Worm (Caenorhabditis elegans) whole organism, L1 larva: ENCODE results near the gene nhr-233.

Source experiments
- C04F5.9 ChIP-seq: sonication (generic microtip); optimal IDR thresholded peaks from 2 replicates; lab custom pipeline; 2016; ENCODE audit warnings: missing genetic modification characterization, missing compliant biosample characterization
- C34B4.2 ChIP-seq: sonication (generic microtip); optimal IDR thresholded peaks from 2 replicates; lab custom pipeline; 2017; ENCODE audit warnings: mild to moderate bottlenecking, missing genetic modification characterization, missing compliant biosample characterization
- Y116A8C.19 ChIP-seq: sonication (generic microtip); optimal IDR thresholded peaks from 2 replicates; lab custom pipeline; 2016; ENCODE audit warnings: missing compliant biosample characterization, missing genetic modification characterization, borderline replicate concordance
- aly-2 ChIP-seq: fragments of 150-350 bp; optimal IDR thresholded peaks from 2 replicates; lab custom pipeline; 2014; ENCODE audit warnings: missing biosample characterization, missing genetic modification characterization
- ama-1 ChIP-seq: fragments of 150-350 bp; optimal IDR thresholded peaks from 2 replicates; lab custom pipeline; 2014
- ceh-8 ChIP-seq: fragments of 200-800 bp; sonication (Bioruptor generic); optimal IDR thresholded peaks from 2 replicates; lab custom pipeline; 2018; ENCODE audit warnings: mild to moderate bottlenecking, missing genetic modification characterization, moderate library complexity, missing compliant biosample characterization
- ceh-82 ChIP-seq, 3 experiments: fragments of 150-350 bp in 1 of 3; sonication (generic microtip) in 2 of 3; optimal IDR thresholded peaks; 2 replicates each; lab custom pipeline; 2014 to 2017; ENCODE audit warnings: missing biosample characterization in 3 of 3, missing genetic modification characterization in 3 of 3
- ceh-90 ChIP-seq: sonication (generic microtip); optimal IDR thresholded peaks from 2 replicates; lab custom pipeline; 2016; ENCODE audit warnings: missing genetic modification characterization, missing compliant biosample characterization
- ces-1 ChIP-seq: fragments of 150-350 bp; optimal IDR thresholded peaks from 2 replicates; lab custom pipeline; 2014; ENCODE audit warnings: missing biosample characterization, missing genetic modification reagents, missing genetic modification characterization
- dpl-1 ChIP-seq, 3 experiments: fragments of 150-350 bp in 2 of 3; sonication (generic microtip) in 1 of 3; optimal IDR thresholded peaks; 2 replicates each; lab custom pipeline; 2014 to 2017; ENCODE audit warnings: missing biosample characterization in 3 of 3, missing genetic modification characterization in 3 of 3, missing genetic modification reagents in 3 of 3
- dsc-1 ChIP-seq: sonication (generic microtip); optimal IDR thresholded peaks from 2 replicates; lab custom pipeline; 2016; ENCODE audit warnings: mild to moderate bottlenecking, missing genetic modification characterization, missing compliant biosample characterization
- efl-1 ChIP-seq, 4 experiments: fragments of 150-350 bp; optimal IDR thresholded peaks in 3 of 4; peaks in 1 of 4; 1 replicate in 1 of 4; 2 replicates in 3 of 4; lab custom pipeline; 2014; ENCODE audit warnings: missing biosample characterization in 2 of 4, missing genetic modification characterization in 2 of 4, missing genetic modification reagents in 2 of 4
- elt-2 ChIP-seq: sonication (generic microtip); optimal IDR thresholded peaks from 2 replicates; lab custom pipeline; 2016; ENCODE audit warnings: missing genetic modification characterization, mild to moderate bottlenecking, inconsistent platforms, missing compliant biosample characterization, missing genetic modification reagents
- elt-3 ChIP-seq, 6 experiments: fragments of 150-350 bp in 1 of 6; sonication (generic microtip); optimal IDR thresholded peaks; 2 replicates each; lab custom pipeline; 2017 to 2018; ENCODE audit warnings: missing biosample characterization in 6 of 6, missing genetic modification characterization in 6 of 6, inconsistent platforms in 1 of 6
- ets-5 ChIP-seq: fragments of 200-800 bp; sonication (Bioruptor generic); IDR thresholded peaks from 2 replicates; pipeline ENCODE4 v1.3.6; 2022; ENCODE audit warnings: missing genetic modification characterization, missing compliant biosample characterization
- fkh-10 ChIP-seq: sonication (generic microtip); optimal IDR thresholded peaks from 2 replicates; lab custom pipeline; 2017; ENCODE audit warnings: missing biosample characterization, missing genetic modification reagents, missing genetic modification characterization
- grh-1 ChIP-seq: fragments of 200-800 bp; sonication (Bioruptor generic); IDR thresholded peaks from 2 replicates; pipeline ENCODE4 v1.3.6; 2022; ENCODE audit warnings: missing genetic modification reagents, missing genetic modification characterization, missing compliant biosample characterization
- hlh-4 ChIP-seq: sonication (generic microtip); optimal IDR thresholded peaks from 2 replicates; lab custom pipeline; 2016; ENCODE audit warnings: mild to moderate bottlenecking, missing genetic modification characterization, missing compliant biosample characterization
- irx-1 ChIP-seq: sonication (generic microtip); optimal IDR thresholded peaks from 2 replicates; lab custom pipeline; 2016; ENCODE audit warnings: missing genetic modification characterization, missing compliant biosample characterization
- isw-1 ChIP-seq: fragments of 200-800 bp; sonication (Bioruptor generic); IDR thresholded peaks from 2 replicates; pipeline ENCODE4 v1.3.6; 2022; ENCODE audit warnings: missing genetic modification characterization, missing compliant biosample characterization
- lin-13 ChIP-seq: fragments of 150-350 bp; optimal IDR thresholded peaks from 2 replicates; lab custom pipeline; 2014; ENCODE audit warnings: missing biosample characterization, missing genetic modification reagents, missing genetic modification characterization
- lin-14 ChIP-seq: fragments of 200-800 bp; sonication (Bioruptor generic); optimal IDR thresholded peaks from 2 replicates; lab custom pipeline; 2018; ENCODE audit warnings: mild to moderate bottlenecking, missing genetic modification characterization, moderate library complexity, missing compliant biosample characterization
- lin-15B ChIP-seq: fragments of 150-350 bp; sonication (generic microtip); optimal IDR thresholded peaks from 3 replicates; lab custom pipeline; 2014; ENCODE audit warnings: missing biosample characterization, missing genetic modification characterization
- lsy-2 ChIP-seq, 2 experiments: fragments of 150-350 bp; optimal IDR thresholded peaks; 2 replicates each; lab custom pipeline; 2014; ENCODE audit warnings: missing biosample characterization in 2 of 2, missing genetic modification characterization in 2 of 2
- mef-2 ChIP-seq: fragments of 150-350 bp; optimal IDR thresholded peaks from 2 replicates; lab custom pipeline; 2014; ENCODE audit warnings: missing biosample characterization, missing genetic modification characterization
- mep-1 ChIP-seq: fragments of 150-350 bp; optimal IDR thresholded peaks from 2 replicates; lab custom pipeline; 2014; ENCODE audit warnings: missing biosample characterization, missing genetic modification characterization
- nhr-19 ChIP-seq: fragments of 200-800 bp; sonication (Bioruptor generic); conservative IDR thresholded peaks from 2 replicates; pipeline ENCODE4 v1.3.6; 2022; ENCODE audit warnings: missing genetic modification characterization, missing compliant biosample characterization
- nhr-20 ChIP-seq: sonication (generic microtip); optimal IDR thresholded peaks from 2 replicates; lab custom pipeline; 2016; ENCODE audit warnings: mild to moderate bottlenecking, missing genetic modification characterization, missing compliant biosample characterization
- nhr-237 ChIP-seq: fragments of 150-350 bp; optimal IDR thresholded peaks from 2 replicates; lab custom pipeline; 2014; ENCODE audit warnings: missing biosample characterization, missing genetic modification characterization
- nhr-47 ChIP-seq: sonication (generic microtip); optimal IDR thresholded peaks from 2 replicates; lab custom pipeline; 2016; ENCODE audit warnings: mild to moderate bottlenecking, missing genetic modification characterization, moderate library complexity, missing compliant biosample characterization
- nhr-71 ChIP-seq: sonication (generic microtip); optimal IDR thresholded peaks from 2 replicates; lab custom pipeline; 2016; ENCODE audit warnings: mild to moderate bottlenecking, missing genetic modification characterization, moderate library complexity, missing compliant biosample characterization
- nhr-84 ChIP-seq: sonication (generic microtip); optimal IDR thresholded peaks from 2 replicates; lab custom pipeline; 2017; ENCODE audit warnings: missing biosample characterization, missing genetic modification characterization
- nhr-85 ChIP-seq: sonication (generic microtip); peaks from one replicate; lab custom pipeline; 2016; ENCODE audit warnings: missing genetic modification characterization, inconsistent platforms, missing compliant biosample characterization
- nhr-90 ChIP-seq: sonication (generic microtip); optimal IDR thresholded peaks from 2 replicates; lab custom pipeline; 2016; ENCODE audit warnings: mild to moderate bottlenecking, missing genetic modification characterization, missing compliant biosample characterization; ENCODE audit not compliant: poor library complexity
- pqm-1 ChIP-seq: sonication (generic microtip); optimal IDR thresholded peaks from 3 replicates; lab custom pipeline; 2017; ENCODE audit warnings: missing biosample characterization, missing genetic modification characterization
- snu-23 ChIP-seq: sonication (generic microtip); optimal IDR thresholded peaks from 2 replicates; lab custom pipeline; 2016; ENCODE audit warnings: missing genetic modification characterization, missing compliant biosample characterization
- sup-37 ChIP-seq: fragments of 200-800 bp; sonication (Bioruptor generic); optimal IDR thresholded peaks from 2 replicates; lab custom pipeline; 2018; ENCODE audit warnings: mild to moderate bottlenecking, missing genetic modification characterization, missing compliant biosample characterization
- swsn-7 ChIP-seq: sonication (generic microtip); optimal IDR thresholded peaks from 2 replicates; lab custom pipeline; 2016; ENCODE audit warnings: missing genetic modification characterization, missing compliant biosample characterization
- tbx-2 ChIP-seq: sonication (generic microtip); optimal IDR thresholded peaks from 2 replicates; lab custom pipeline; 2016; ENCODE audit warnings: missing genetic modification characterization, missing compliant biosample characterization
- tlp-1 ChIP-seq: fragments of 150-350 bp; optimal IDR thresholded peaks from 2 replicates; lab custom pipeline; 2014; ENCODE audit warnings: missing biosample characterization, missing genetic modification characterization
- unc-30 ChIP-seq: sonication (generic microtip); optimal IDR thresholded peaks from 2 replicates; lab custom pipeline; 2017; ENCODE audit warnings: missing biosample characterization, missing genetic modification characterization
- vab-15 ChIP-seq: sonication (generic microtip); optimal IDR thresholded peaks from 2 replicates; lab custom pipeline; 2017; ENCODE audit warnings: missing genotype, mild to moderate bottlenecking, missing genetic modification characterization, missing compliant biosample characterization
- xbp-1 ChIP-seq: sonication (generic microtip); optimal IDR thresholded peaks from 2 replicates; lab custom pipeline; 2016; ENCODE audit warnings: missing genetic modification characterization, missing compliant biosample characterization
- ztf-11 ChIP-seq, 2 experiments: sonication (generic microtip); optimal IDR thresholded peaks; 2 replicates each; lab custom pipeline; 2016 to 2017; ENCODE audit warnings: missing genetic modification characterization in 2 of 2, missing biosample characterization in 1 of 2, missing compliant biosample characterization in 1 of 2

Gene nhr-233

ce11 chrV:16594514-16594913 is 23.9 kb upstream of the nhr-233 start (continued):
- TF ChIP-seq dpl-1 (GFP tag; optimal IDR thresholded peaks at IDR 0.05; lab: Kevin White, UChicago): no peak
- TF ChIP-seq tbx-2 (tag; lab: Kevin White, UChicago): no peak
- no peak for TF ChIP-seq irx-1
- TF ChIP-seq hlh-4 (tag; lab: Kevin White, UChicago): no peak
- TF ChIP-seq ceh-8 (GFP tag; lab: Kevin White, UChicago): no peak
- TF ChIP-seq snu-23 (GFP tag; lab: Kevin White, UChicago): peak; percentile 30
- TF ChIP-seq sup-37: no peak
- TF ChIP-seq xbp-1 (tag; lab: Kevin White, UChicago): no peak

DNA sequence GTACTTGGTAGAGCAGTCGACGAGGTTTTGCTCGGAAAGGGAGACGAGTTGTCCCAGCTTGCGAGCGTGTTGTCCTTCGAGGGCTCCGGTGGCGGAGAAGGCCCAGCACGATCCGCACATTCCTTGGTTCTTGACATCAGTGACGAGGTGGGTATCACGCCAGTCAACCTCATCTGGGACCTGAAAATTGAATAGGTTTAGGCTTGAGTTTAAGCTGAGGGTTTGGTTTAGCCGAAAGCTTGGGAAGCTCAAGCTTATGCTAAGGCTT is 23.1 kb upstream of the nhr-233 start:
- TF ChIP-seq ama-1 (lab: Kevin White, UChicago) (peak; percentile 6), aly-2 (tag; lab: Kevin White, UChicago) (no peak)
- TF ChIP-seq, all 84 proteins: peak for 1

DNA sequence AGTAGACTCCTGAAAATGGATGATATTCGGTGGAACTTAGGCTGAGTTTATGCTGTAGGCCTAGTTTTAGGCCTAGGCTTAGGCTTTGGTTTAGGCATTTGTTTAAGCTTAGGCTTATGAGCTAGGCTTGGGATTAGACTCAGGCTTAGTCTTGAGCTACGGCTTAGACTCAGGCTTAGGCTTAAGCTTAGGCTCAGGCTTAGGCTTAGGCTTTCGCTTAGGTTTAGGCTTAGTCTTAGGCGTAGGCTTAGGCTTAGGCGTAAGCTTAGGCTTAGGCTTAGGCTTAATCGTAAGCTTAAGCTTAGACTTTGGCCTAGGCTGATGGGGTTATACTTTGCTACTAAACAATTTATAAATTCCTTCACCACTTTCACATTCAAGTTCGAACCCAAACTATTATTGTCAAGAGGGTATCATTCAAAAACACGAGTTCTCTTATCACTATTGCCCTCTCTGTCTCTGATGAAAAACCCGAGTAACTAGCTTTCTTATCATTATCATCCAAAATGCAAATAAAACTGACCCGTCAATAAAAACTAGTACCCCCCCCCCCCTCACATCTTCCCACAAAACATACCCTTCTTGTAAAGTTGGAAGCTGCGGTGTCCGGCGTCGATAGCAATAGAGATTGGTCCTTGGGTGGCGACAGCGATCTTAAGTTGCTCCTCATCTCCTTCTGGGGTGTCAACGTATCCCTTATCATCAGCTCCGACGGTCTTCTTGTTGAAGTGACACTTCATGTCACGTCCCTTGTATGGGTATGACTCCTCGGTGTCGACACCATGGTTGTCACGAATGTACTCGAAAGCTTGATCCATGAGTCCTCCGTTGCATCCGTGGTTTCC is 22.6 kb upstream of the nhr-233 start:
- TF ChIP-seq elt-2 (tag; lab: Kevin White, UChicago) (peak; percentile 68), nhr-19 (GFP tag; lab: Robert Waterston, UW) (peak; percentile 9; the same call in 1 of the 2 replicates), mef-2 (tag; lab: Kevin White, UChicago) (no peak), swsn-7 (no peak), elt-3 (tag; optimal IDR thresholded peaks at IDR 0.05; lab: Kevin White, UChicago) (peak in 1 of 6 experiments; percentile 37), nhr-84 (tag; lab: Kevin White, UChicago) (no peak), efl-1 (optimal IDR thresholded peaks at IDR 0.05; lab: Kevin White, UChicago) (no peak), efl-1 (GFP tag; optimal IDR thresholded peaks at IDR 0.05 in 1 of 2; lab: Kevin White, UChicago) (peak in 1 of 2 experiments; percentile 50), lin-14 (GFP tag; lab: Kevin White, UChicago) (no peak)
- TF ChIP-seq, all 84 proteins: peak for 4

DNA sequence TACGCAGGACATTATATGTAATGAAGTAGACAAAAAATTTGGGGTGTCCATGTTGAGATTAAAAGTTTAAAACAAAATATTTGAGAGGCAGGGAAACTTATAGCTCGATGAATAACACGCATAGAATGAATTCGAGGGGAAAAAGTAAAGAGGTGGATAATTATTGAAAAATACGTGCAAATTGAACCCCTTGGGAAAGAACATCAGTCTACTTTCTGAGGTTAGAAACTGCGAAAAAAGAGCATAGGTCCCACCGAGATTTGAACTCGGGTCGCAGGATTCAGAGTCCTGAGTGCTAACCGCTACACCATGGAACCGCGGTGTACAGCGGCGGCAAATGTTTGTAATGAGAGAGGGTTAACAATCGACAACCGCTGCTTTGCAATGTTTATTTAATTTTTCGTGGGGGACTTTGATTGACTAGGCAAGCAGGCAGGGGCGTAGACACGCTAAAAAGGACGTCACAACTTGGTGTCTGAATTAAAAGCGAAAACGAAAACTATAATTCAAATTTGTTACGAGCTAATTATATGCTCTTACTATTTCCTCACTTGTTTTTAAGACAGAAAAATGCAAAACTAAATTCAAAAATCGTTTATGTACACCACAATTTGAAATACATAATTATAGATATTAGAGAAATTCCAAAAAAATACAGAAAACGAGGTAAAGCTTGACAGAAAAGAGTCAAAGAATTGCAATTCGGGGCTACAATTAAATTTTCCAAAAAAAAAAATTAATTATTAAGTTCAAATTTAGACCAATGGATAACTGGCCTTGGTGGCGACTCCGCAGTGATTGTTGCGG is 21.6 kb upstream of the nhr-233 start, which contains the start of gene srh-269:
srh-269 (minus strand) TSS at position 51 of the 807 bp plus-strand sequence.
- TF ChIP-seq ceh-90 (tag; lab: Kevin White, UChicago) (no peak), nhr-85 (tag; lab: Kevin White, UChicago) (peak; percentile 27), nhr-47 (peak; percentile 69), nhr-20 (tag; lab: Kevin White, UChicago) (peak; percentile 65), tlp-1 (tag; lab: Kevin White, UChicago) (no peak), mep-1 (tag; lab: Kevin White, UChicago) (no peak), grh-1 (GFP tag; lab: Robert Waterston, UW) (no peak), lin-14 (GFP tag; lab: Kevin White, UChicago) (peak; percentile 45), isw-1 (GFP tag; lab: Robert Waterston, UW) (no peak), ceh-82 (tag; optimal IDR thresholded peaks at IDR 0.05; lab: Kevin White, UChicago) (peak in 1 of 3 experiments; percentile 33), Y116A8C.19 (tag; lab: Kevin White, UChicago) (no peak), lsy-2 (tag; optimal IDR thresholded peaks at IDR 0.05; lab: Kevin White, UChicago) (peak; percentile 24 to 55), ces-1 (GFP tag; lab: Kevin White, UChicago) (no peak), swsn-7 (peak; percentile 50), C04F5.9 (no peak), pqm-1 (tag; lab: Kevin White, UChicago) (no peak), nhr-84 (tag; lab: Kevin White, UChicago) (no peak), ama-1 (lab: Kevin White, UChicago) (peak; percentile 87), nhr-237 (no peak), ztf-11 (tag; optimal IDR thresholded peaks at IDR 0.05; lab: Kevin White, UChicago) (no peak), dsc-1 (tag; lab: Kevin White, UChicago) (peak; percentile 69), lin-13 (GFP tag; lab: Kevin White, UChicago) (peak; percentile 28), lin-15B (tag; lab: Kevin White, UChicago) (no peak), nhr-71 (peak; percentile 74), vab-15 (tag; lab: Kevin White, UChicago) (no peak), xbp-1 (tag; lab: Kevin White, UChicago) (peak; percentile 31), ets-5 (no peak), C34B4.2 (tag; lab: Kevin White, UChicago) (no peak), unc-30 (tag; lab: Kevin White, UChicago) (no peak), fkh-10 (GFP tag; lab: Kevin White, UChicago) (no peak), nhr-90 (peak; percentile 62)
